Worm (Caenorhabditis elegans) whole organism, L4 larva: Measurements from ENCODE around the gene wars-1.

Experiments
- Y48G9A.11 ChIP-seq: fragments of 200-800 bp; sonication (Bioruptor generic); IDR thresholded peaks from 2 replicates; pipeline ENCODE4 v1.3.6; 2022; ENCODE audit warnings: missing genetic modification reagents, missing genetic modification characterization, missing compliant biosample characterization
- aly-2 ChIP-seq: sonication (generic microtip); optimal IDR thresholded peaks from 2 replicates; lab custom pipeline; 2018; ENCODE audit warnings: missing biosample characterization, missing genetic modification characterization
- ceh-44 ChIP-seq: fragments of 200-800 bp; sonication (Bioruptor generic); IDR thresholded peaks from 2 replicates; pipeline ENCODE4 v1.3.6; 2022; ENCODE audit warnings: missing genetic modification reagents, missing genetic modification characterization, missing compliant biosample characterization
- daf-8 ChIP-seq: fragments of 200-800 bp; sonication (Bioruptor generic); IDR thresholded peaks from 2 replicates; pipeline ENCODE4 v1.3.6; 2022; ENCODE audit warnings: missing genetic modification characterization, missing compliant biosample characterization
- nhr-11 ChIP-seq: fragments of 150-350 bp; optimal IDR thresholded peaks from 2 replicates; lab custom pipeline; 2014; ENCODE audit warnings: missing biosample characterization, missing genetic modification characterization
- nhr-41 ChIP-seq: fragments of 200-800 bp; sonication (Bioruptor generic); IDR thresholded peaks from 2 replicates; pipeline ENCODE4 v1.3.6; 2022; ENCODE audit warnings: missing genetic modification reagents, missing genetic modification characterization, missing compliant biosample characterization
- pqm-1 ChIP-seq: sonication (generic microtip); optimal IDR thresholded peaks from 2 replicates; lab custom pipeline; 2017; ENCODE audit warnings: missing biosample characterization, missing genetic modification characterization
- skn-1 ChIP-seq: fragments of 150-350 bp; optimal IDR thresholded peaks from 2 replicates; lab custom pipeline; 2014; ENCODE audit warnings: missing biosample characterization, missing genetic modification characterization
- unc-62 ChIP-seq, 3 experiments: fragments of 150-350 bp in 1 of 3; sonication (generic microtip); optimal IDR thresholded peaks in 2 of 3; peaks in 1 of 3; 1 replicate in 1 of 3; 2 replicates in 2 of 3; lab custom pipeline; 2014 to 2017; ENCODE audit warnings: missing biosample characterization in 3 of 3, missing genetic modification characterization in 3 of 3, missing genetic modification reagents in 3 of 3, missing genotype in 1 of 3
- ztf-11 ChIP-seq: fragments of 150-350 bp; optimal IDR thresholded peaks from 2 replicates; lab custom pipeline; 2014; ENCODE audit warnings: missing biosample characterization, missing genetic modification characterization

ce11 chrV:18901530-18901929, 42.5 kb upstream of the wars-1 start:
- TF ChIP-seq unc-62 (GFP tag; optimal IDR thresholded peaks at IDR 0.05 in 1 of 2; lab: Kevin White, UChicago) = no peak
- no peak for TF ChIP-seq unc-62 (tag; optimal IDR thresholded peaks at IDR 0.05; lab: Kevin White, UChicago)
- TF ChIP-seq nhr-11 (tag; lab: Kevin White, UChicago) = no peak
- TF ChIP-seq skn-1 (tag; lab: Kevin White, UChicago) = no peak
- no peak for TF ChIP-seq ceh-44 (GFP tag; lab: Robert Waterston, UW)
- TF ChIP-seq nhr-41 = no peak
- no peak for TF ChIP-seq daf-8
- TF ChIP-seq ztf-11 = no peak
- TF ChIP-seq aly-2 = no peak
- TF ChIP-seq Y48G9A.11 (GFP tag; lab: Robert Waterston, UW) = no peak
- no peak for TF ChIP-seq pqm-1 (tag; lab: Kevin White, UChicago)
